Worm (Caenorhabditis elegans) whole organism, L3 larva: ENCODE results near the gene Y66D12A.24.

Experiments used
- R02D3.7 ChIP-seq: fragments of 150-350 bp; optimal IDR thresholded peaks from 2 replicates; lab custom pipeline; 2014; ENCODE audit warnings: missing biosample characterization, missing genetic modification characterization
- ceh-28 ChIP-seq: fragments of 150-350 bp; optimal IDR thresholded peaks from 2 replicates; lab custom pipeline; 2014; ENCODE audit warnings: missing biosample characterization, missing genetic modification reagents, missing genetic modification characterization
- fos-1 ChIP-seq: fragments of 150-350 bp; optimal IDR thresholded peaks from 2 replicates; lab custom pipeline; 2014; ENCODE audit warnings: missing biosample characterization, missing genetic modification characterization
- lin-15B ChIP-seq: fragments of 150-350 bp; optimal IDR thresholded peaks from 2 replicates; lab custom pipeline; 2014; ENCODE audit warnings: missing biosample characterization, missing genetic modification characterization
- mdl-1 ChIP-seq: fragments of 150-350 bp; optimal IDR thresholded peaks from 2 replicates; lab custom pipeline; 2014; ENCODE audit warnings: missing biosample characterization, missing genetic modification characterization
- nhr-237 ChIP-seq: fragments of 150-350 bp; optimal IDR thresholded peaks from 2 replicates; lab custom pipeline; 2014; ENCODE audit warnings: missing biosample characterization, missing genetic modification characterization
- nhr-25 ChIP-seq: sonication (generic microtip); optimal IDR thresholded peaks from 2 replicates; lab custom pipeline; 2017; ENCODE audit warnings: missing biosample characterization, missing genetic modification characterization
- nhr-76 ChIP-seq: fragments of 150-350 bp; sonication (generic microtip); optimal IDR thresholded peaks from 5 replicates; lab custom pipeline; 2014; ENCODE audit warnings: missing biosample characterization, missing genetic modification characterization
- sea-2 ChIP-seq: fragments of 150-350 bp; sonication (generic microtip); optimal IDR thresholded peaks from 4 replicates; lab custom pipeline; 2014; ENCODE audit warnings: missing biosample characterization, missing genetic modification reagents, missing genetic modification characterization
- skn-1 ChIP-seq: fragments of 150-350 bp; optimal IDR thresholded peaks from 2 replicates; lab custom pipeline; 2014; ENCODE audit warnings: missing biosample characterization, missing genetic modification characterization
- snpc-4 ChIP-seq: fragments of 150-350 bp; optimal IDR thresholded peaks from 2 replicates; lab custom pipeline; 2014; ENCODE audit warnings: missing biosample characterization, missing genetic modification characterization
- zag-1 ChIP-seq: fragments of 150-350 bp; optimal IDR thresholded peaks from 2 replicates; lab custom pipeline; 2014; ENCODE audit warnings: missing biosample characterization, missing genetic modification characterization
- ztf-4 ChIP-seq: fragments of 150-350 bp; optimal IDR thresholded peaks from 2 replicates; lab custom pipeline; 2014; ENCODE audit warnings: missing biosample characterization, missing genetic modification characterization

- TF ChIP-seq ztf-4 (tag; lab: Kevin White, UChicago) = no peak
- TF ChIP-seq sea-2 = no peak
- TF ChIP-seq snpc-4 (tag; lab: Kevin White, UChicago) = no peak
- TF ChIP-seq nhr-25 (tag; lab: Kevin White, UChicago) = no peak
- no peak for TF ChIP-seq lin-15B (tag; lab: Kevin White, UChicago)
- TF ChIP-seq mdl-1 = no peak
- TF ChIP-seq skn-1 (tag; lab: Kevin White, UChicago) = no peak
- no peak for TF ChIP-seq R02D3.7 (tag; lab: Kevin White, UChicago)
- TF ChIP-seq fos-1 (tag; lab: Kevin White, UChicago) = no peak
- no peak for TF ChIP-seq zag-1
- no peak for TF ChIP-seq nhr-237 (tag; lab: Kevin White, UChicago)
- TF ChIP-seq nhr-76 (tag; lab: Kevin White, UChicago) = no peak
- no peak for TF ChIP-seq ceh-28 (tag; lab: Kevin White, UChicago)
These were observed 4.2 kb upstream of the Y66D12A.24 start for ce11 chrIII:11492489-11492888.
